Fruit fly (Drosophila melanogaster) whole organism, embryonic: ENCODE data around the gene CG16984.

Experiments
- Asciz ChIP-seq: fragments of 200-800 bp; sonication (Bioruptor generic); optimal IDR thresholded peaks from 2 replicates; lab custom pipeline; 2017; ENCODE audit warnings: missing biosample characterization, mild to moderate bottlenecking, missing genetic modification characterization, missing genetic modification reagents
- BEAF-32 ChIP-seq: fragments of 200-800 bp; sonication (Bioruptor generic); optimal IDR thresholded peaks from 3 replicates; lab custom pipeline; 2017; ENCODE audit warnings: missing biosample characterization, missing genetic modification characterization, mild to moderate bottlenecking, moderate library complexity, missing genetic modification reagents
- CG10267 ChIP-seq: fragments of 200-800 bp; sonication (Bioruptor generic); optimal IDR thresholded peaks from 2 replicates; lab custom pipeline; 2018; ENCODE audit warnings: missing biosample characterization, mild to moderate bottlenecking, missing genetic modification characterization, moderate library complexity
- CG11560 ChIP-seq: fragments of 200-800 bp; sonication (Bioruptor generic); IDR thresholded peaks from 3 replicates; pipeline ENCODE4 v1.3.6; 2022; ENCODE audit warnings: missing biosample characterization, missing genetic modification characterization
- CG13287 ChIP-seq: fragments of 200-800 bp; sonication (Bioruptor generic); IDR thresholded peaks from 2 replicates; pipeline ENCODE4 v1.3.6; 2022; ENCODE audit warnings: missing biosample characterization, missing genetic modification characterization; ENCODE audit not compliant: partially characterized antibody
- CG13624 ChIP-seq: fragments of 200-800 bp; sonication (Bioruptor generic); optimal IDR thresholded peaks from 2 replicates; lab custom pipeline; 2016; ENCODE audit warnings: missing biosample characterization, missing genetic modification characterization
- CG15601 ChIP-seq: fragments of 200-800 bp; sonication (Bioruptor generic); optimal IDR thresholded peaks from 3 replicates; lab custom pipeline; 2019; ENCODE audit warnings: missing biosample characterization, mild to moderate bottlenecking, missing genetic modification characterization, moderate library complexity
- CG16813 ChIP-seq: fragments of 200-800 bp; sonication (Bioruptor generic); IDR thresholded peaks from 3 replicates; pipeline ENCODE4 v1.3.6; 2022; ENCODE audit warnings: missing biosample characterization, missing genetic modification characterization; ENCODE audit not compliant: partially characterized antibody
- CG17829 ChIP-seq: fragments of 200-800 bp; optimal IDR thresholded peaks from 2 replicates; lab custom pipeline; 2019; ENCODE audit warnings: missing biosample characterization, mild to moderate bottlenecking, missing genetic modification characterization, moderate library complexity
- CG18599 ChIP-seq: fragments of 200-800 bp; sonication (Bioruptor generic); optimal IDR thresholded peaks from 3 replicates; lab custom pipeline; 2017; ENCODE audit warnings: missing biosample characterization, missing genetic modification characterization, mild to moderate bottlenecking, moderate library complexity, missing genetic modification reagents
- CG18619 ChIP-seq: fragments of 200-800 bp; sonication (Bioruptor generic); optimal IDR thresholded peaks from 3 replicates; lab custom pipeline; 2017; ENCODE audit warnings: missing biosample characterization, mild to moderate bottlenecking, missing genetic modification characterization
- CG30403 ChIP-seq: fragments of 200-800 bp; sonication (Bioruptor generic); optimal IDR thresholded peaks from 3 replicates; lab custom pipeline; 2016; ENCODE audit warnings: missing biosample characterization, missing genetic modification characterization
- CG31365 ChIP-seq: fragments of 200-800 bp; sonication (Bioruptor generic); optimal IDR thresholded peaks from 2 replicates; lab custom pipeline; 2018; ENCODE audit warnings: missing biosample characterization, mild to moderate bottlenecking, missing genetic modification characterization
- CG6813 ChIP-seq: fragments of 200-800 bp; sonication (Bioruptor generic); optimal IDR thresholded peaks from 2 replicates; lab custom pipeline; 2017; ENCODE audit warnings: missing biosample characterization, missing genetic modification characterization, mild to moderate bottlenecking, moderate library complexity, missing genetic modification reagents
- CG8359 ChIP-seq: fragments of 200-800 bp; sonication (Bioruptor generic); optimal IDR thresholded peaks from 2 replicates; lab custom pipeline; 2017; ENCODE audit warnings: missing biosample characterization, mild to moderate bottlenecking, missing genetic modification characterization, borderline replicate concordance
- CG9876 ChIP-seq: fragments of 200-800 bp; sonication (Bioruptor generic); optimal IDR thresholded peaks from 2 replicates; lab custom pipeline; 2016; ENCODE audit warnings: missing biosample characterization, missing genetic modification characterization
- CG9932 ChIP-seq: fragments of 200-800 bp; sonication (Bioruptor generic); IDR thresholded peaks from 2 replicates; pipeline ENCODE4 v1.3.6; 2022; ENCODE audit warnings: missing biosample characterization, missing genetic modification characterization
- D19A ChIP-seq: fragments of 200-800 bp; optimal IDR thresholded peaks from 3 replicates; lab custom pipeline; 2019; ENCODE audit warnings: missing biosample characterization, mild to moderate bottlenecking, missing genetic modification characterization, moderate library complexity
- Drgx ChIP-seq: fragments of 200-800 bp; sonication (Bioruptor generic); IDR thresholded peaks from 2 replicates; pipeline ENCODE4 v1.3.6; 2022; ENCODE audit warnings: missing biosample characterization, missing genetic modification characterization
- HmgD ChIP-seq: fragments of 200-800 bp; sonication (Bioruptor generic); optimal IDR thresholded peaks from 3 replicates; lab custom pipeline; 2016; ENCODE audit warnings: missing biosample characterization, missing genetic modification characterization
- Jarid2 ChIP-seq: fragments of 200-800 bp; sonication (Bioruptor generic); optimal IDR thresholded peaks from 3 replicates; lab custom pipeline; 2017; ENCODE audit warnings: mild to moderate bottlenecking, missing biosample characterization, missing genetic modification reagents, missing genetic modification characterization
- Lhr ChIP-seq: fragments of 200-800 bp; sonication (Bioruptor generic); optimal IDR thresholded peaks from 3 replicates; lab custom pipeline; 2017; ENCODE audit warnings: mild to moderate bottlenecking, missing biosample characterization, missing genetic modification reagents, missing genetic modification characterization
- Myb ChIP-seq: fragments of 200-800 bp; sonication (Bioruptor generic); optimal IDR thresholded peaks from 2 replicates; lab custom pipeline; 2016; ENCODE audit warnings: missing biosample characterization, missing genetic modification characterization
- NC2α ChIP-seq: fragments of 200-800 bp; sonication (Bioruptor generic); optimal IDR thresholded peaks from 2 replicates; lab custom pipeline; 2016; ENCODE audit warnings: missing biosample characterization, missing genetic modification characterization
- NFAT ChIP-seq: fragments of 200-800 bp; sonication (Bioruptor generic); IDR thresholded peaks from 2 replicates; pipeline ENCODE4 v1.3.6; 2022; ENCODE audit warnings: missing biosample characterization, missing genetic modification characterization
- Xbp1 ChIP-seq: fragments of 200-800 bp; sonication (Bioruptor generic); optimal IDR thresholded peaks from 3 replicates; lab custom pipeline; 2016; ENCODE audit warnings: missing biosample characterization, mild to moderate bottlenecking, missing genetic modification characterization
- YL-1 ChIP-seq: fragments of 200-800 bp; sonication (Bioruptor generic); optimal IDR thresholded peaks from 3 replicates; lab custom pipeline; 2017; ENCODE audit warnings: missing biosample characterization, mild to moderate bottlenecking, missing genetic modification characterization
- bsh ChIP-seq, 2 experiments: fragments of 200-800 bp; sonication (Bioruptor generic); optimal IDR thresholded peaks; 2 replicates each; lab custom pipeline; 2017 to 2018; ENCODE audit warnings: mild to moderate bottlenecking in 2 of 2, missing biosample characterization in 2 of 2, missing genetic modification characterization in 2 of 2, moderate library complexity in 1 of 2
- ci ChIP-seq: fragments of 200-800 bp; sonication (Bioruptor generic); IDR thresholded peaks from 3 replicates; pipeline ENCODE4 v1.3.6; 2022; ENCODE audit warnings: missing biosample characterization, missing genetic modification characterization
- dmrt11E ChIP-seq: fragments of 200-800 bp; sonication (Bioruptor generic); optimal IDR thresholded peaks from 3 replicates; lab custom pipeline; 2018; ENCODE audit warnings: missing biosample characterization, mild to moderate bottlenecking, missing genetic modification characterization, moderate library complexity
- dmrt99B ChIP-seq: fragments of 200-800 bp; sonication (Bioruptor generic); optimal IDR thresholded peaks from 2 replicates; lab custom pipeline; 2018; ENCODE audit warnings: missing biosample characterization, mild to moderate bottlenecking, missing genetic modification characterization, moderate library complexity
- ems ChIP-seq: fragments of 200-800 bp; sonication (Bioruptor generic); optimal IDR thresholded peaks from 3 replicates; lab custom pipeline; 2016; ENCODE audit warnings: missing biosample characterization, missing genetic modification characterization
- grn ChIP-seq: fragments of 200-800 bp; sonication (Bioruptor generic); optimal IDR thresholded peaks from 3 replicates; lab custom pipeline; 2017; ENCODE audit warnings: missing biosample characterization, missing genetic modification characterization
- hb ChIP-seq: fragments of 200-800 bp; sonication (Bioruptor generic); IDR thresholded peaks from 3 replicates; pipeline ENCODE4 v1.3.6; 2022; ENCODE audit warnings: missing biosample characterization, missing genetic modification characterization; ENCODE audit not compliant: partially characterized antibody
- jing ChIP-seq: fragments of 200-800 bp; sonication (Bioruptor generic); optimal IDR thresholded peaks from 2 replicates; lab custom pipeline; 2018; ENCODE audit warnings: missing biosample characterization, mild to moderate bottlenecking, missing genetic modification characterization
- pan ChIP-seq, 4 experiments: fragments of >200 bp in 3 of 4; fragments of 200-800 bp in 1 of 4; sonication (Bioruptor generic) in 1 of 4; optimal IDR thresholded peaks in 3 of 4; IDR thresholded peaks in 1 of 4; 2 replicates each; pipeline versions ENCODE4 v1.3.6 to Lab custom; 2017 to 2022; ENCODE audit warnings: missing biosample characterization in 2 of 4, missing genetic modification characterization in 2 of 4, mixed read lengths in 1 of 4
- pho ChIP-seq: fragments of 200-800 bp; sonication (Bioruptor generic); optimal IDR thresholded peaks from 2 replicates; lab custom pipeline; 2016; ENCODE audit warnings: missing biosample characterization, missing genetic modification characterization
- rib ChIP-seq: fragments of 200-800 bp; sonication (Bioruptor generic); IDR thresholded peaks from 2 replicates; pipeline ENCODE4 v1.3.6; 2022; ENCODE audit warnings: missing biosample characterization, missing genetic modification characterization
- row ChIP-seq: fragments of 200-800 bp; sonication (Bioruptor generic); IDR thresholded peaks from 3 replicates; pipeline ENCODE4 v1.3.6; 2022; ENCODE audit warnings: missing biosample characterization, missing genetic modification characterization
- sc ChIP-seq, 3 experiments: fragments of >200 bp in 2 of 3; fragments of 200-800 bp in 1 of 3; sonication (Bioruptor generic) in 1 of 3; optimal IDR thresholded peaks; 2 replicates in 2 of 3; 3 replicates in 1 of 3; lab custom pipeline; 2017; ENCODE audit warnings: mild to moderate bottlenecking in 1 of 3, missing biosample characterization in 1 of 3, missing genetic modification characterization in 1 of 3, missing genetic modification reagents in 1 of 3
- slbo ChIP-seq: fragments of 200-800 bp; sonication (Bioruptor generic); IDR thresholded peaks from 2 replicates; pipeline ENCODE4 v1.3.6; 2022; ENCODE audit warnings: missing biosample characterization, missing genetic modification characterization
- sug ChIP-seq: fragments of 200-800 bp; optimal IDR thresholded peaks from 2 replicates; lab custom pipeline; 2019; ENCODE audit warnings: missing biosample characterization, mild to moderate bottlenecking, missing genetic modification characterization, moderate library complexity
- tin ChIP-seq: fragments of 200-800 bp; sonication (Bioruptor generic); optimal IDR thresholded peaks from 3 replicates; lab custom pipeline; 2016; ENCODE audit warnings: missing biosample characterization, missing genetic modification characterization
- vnd ChIP-seq: fragments of 200-800 bp; sonication (Bioruptor generic); IDR thresholded peaks from 3 replicates; pipeline ENCODE4 v1.3.6; 2022; ENCODE audit warnings: missing biosample characterization, missing genetic modification characterization; ENCODE audit not compliant: partially characterized antibody
- zen2 ChIP-seq: fragments of 200-800 bp; sonication (Bioruptor generic); IDR thresholded peaks from 3 replicates; pipeline ENCODE4 v1.3.6; 2022; ENCODE audit warnings: missing biosample characterization, missing genetic modification characterization; ENCODE audit not compliant: partially characterized antibody
- zfh2 ChIP-seq: fragments of 200-800 bp; sonication (Bioruptor generic); optimal IDR thresholded peaks from 2 replicates; lab custom pipeline; 2016; ENCODE audit warnings: missing biosample characterization, missing genetic modification characterization

The CG16984 gene

dm6 chr3L:2554118-2554814, 41.3 kb upstream of the CG16984 start, which contains the start of gene Spn (continued):
- TF ChIP-seq slbo (GFP tag; lab: Robert Waterston, UW) (peak; percentile 53; the same call in 1 of the 2 replicates), CG13624 (GFP tag; lab: Kevin White, UChicago) (peak; percentile 41), CG30403 (peak; percentile 46), Xbp1 (GFP tag; lab: Kevin White, UChicago) (peak; percentile 10), CG11560 (tag; lab: Robert Waterston, UW) (peak; percentile 99), vnd (GFP tag; lab: Robert Waterston, UW) (peak; percentile 96), CG16813 (GFP tag; lab: Robert Waterston, UW) (peak; percentile 98), sug (tag; lab: Kevin White, UChicago) (peak; percentile 39), Lhr (GFP tag; lab: Kevin White, UChicago) (peak; percentile 86), CG15601 (peak; percentile 46), pho (GFP tag; lab: Kevin White, UChicago) (peak; percentile 40), sc (optimal IDR thresholded peaks at IDR 0.05; lab: Kevin White, UChicago) (no peak), sc (GFP tag; optimal IDR thresholded peaks at IDR 0.05; lab: Kevin White, UChicago) (no peak), rib (GFP tag; lab: Robert Waterston, UW) (peak; percentile 29; the same call in 1 of the 2 replicates), CG9876 (no peak), CG10267 (peak; percentile 61), Drgx (peak; percentile 61), NC2α (GFP tag; lab: Kevin White, UChicago) (peak; percentile 1), CG13287 (GFP tag; lab: Robert Waterston, UW) (peak; percentile 99), pan (optimal IDR thresholded peaks at IDR 0.05; lab: Kevin White, UChicago) (no peak), pan (GFP tag; optimal IDR thresholded peaks at IDR 0.05 in 1 of 2, IDR thresholded peaks at IDR 0.05 in 1 of 2) (peak in 1 of 2 experiments; percentile 5), CG31365 (tag; lab: Kevin White, UChicago) (peak; percentile 39), CG6813 (GFP tag; lab: Kevin White, UChicago) (no peak), row (GFP tag; lab: Robert Waterston, UW) (peak; percentile 72; the same call in 1 of the 3 replicates), zen2 (GFP tag; lab: Robert Waterston, UW) (peak; percentile 99), CG9932 (GFP tag; lab: Robert Waterston, UW) (no peak), Myb (GFP tag; lab: Kevin White, UChicago) (peak; percentile 75), CG8359 (GFP tag; lab: Kevin White, UChicago) (peak; percentile 100), YL-1 (peak; percentile 3), BEAF-32 (peak; percentile 99), CG18599 (peak; percentile 33), CG18619 (peak; percentile 11), NFAT (peak; percentile 40; the same call in 1 of the 2 replicates), dmrt11E (tag; lab: Kevin White, UChicago) (no peak), ems (GFP tag; lab: Kevin White, UChicago) (no peak), dmrt99B (no peak), zfh2 (peak; percentile 27), HmgD (GFP tag; lab: Kevin White, UChicago) (peak; percentile 50), hb (GFP tag; lab: Robert Waterston, UW) (peak; percentile 96), Asciz (peak; percentile 6), tin (GFP tag; lab: Kevin White, UChicago) (no peak), ci (GFP tag; lab: Robert Waterston, UW) (peak; percentile 49; the same call in 1 of the 3 replicates), D19A (peak; percentile 84), Jarid2 (GFP tag; lab: Kevin White, UChicago) (peak; percentile 81), bsh (GFP tag; optimal IDR thresholded peaks at IDR 0.05; lab: Kevin White, UChicago) (peak in 1 of 2 experiments; percentile 24), CG17829 (tag; lab: Kevin White, UChicago) (peak; percentile 32), jing (GFP tag; lab: Kevin White, UChicago) (no peak), grn (GFP tag; lab: Kevin White, UChicago) (peak; percentile 8)
